Worm (Caenorhabditis elegans): ENCODE results near the gene M6.11.

ce11 chrX:637588-637987, 3.8 kb downstream of the M6.11 start:
- no peak for TF ChIP-seq nhr-90 (tag; optimal IDR thresholded peaks at IDR 0.05)
- no peak for TF ChIP-seq lag-1 (GFP tag; IDR thresholded peaks at IDR 0.05)
- no peak for TF ChIP-seq Y95B8A.8 (GFP tag; IDR thresholded peaks at IDR 0.05)
- no peak for TF ChIP-seq C17E4.6 (GFP tag; IDR thresholded peaks at IDR 0.05)
